Fruit fly (Drosophila melanogaster) Kc167 (cell line): ENCODE results near the gene CG5056.

Experiments used
- Myc ChIP-seq: fragments of >200 bp; optimal IDR thresholded peaks from 2 replicates; lab custom pipeline; 2017; ENCODE audit warnings: missing external identifiers
- Sin3A ChIP-seq: fragments of >200 bp; optimal IDR thresholded peaks from 2 replicates; lab custom pipeline; 2018; ENCODE audit warnings: missing external identifiers
- h ChIP-seq: fragments of >200 bp; optimal IDR thresholded peaks from 3 replicates; lab custom pipeline; 2018; ENCODE audit warnings: missing external identifiers
- insv ChIP-seq: fragments of >200 bp; optimal IDR thresholded peaks from 3 replicates; lab custom pipeline; 2018; ENCODE audit warnings: missing external identifiers
- psq ChIP-seq: fragments of >200 bp; optimal IDR thresholded peaks from 2 replicates; lab custom pipeline; 2017; ENCODE audit warnings: missing external identifiers
- ttk ChIP-seq: sonication (Bioruptor generic); optimal IDR thresholded peaks from 2 replicates; lab custom pipeline; 2017; ENCODE audit warnings: missing external identifiers

- no peak for TF ChIP-seq psq (lab: Kevin White, UChicago)
- TF ChIP-seq ttk (lab: Kevin White, UChicago) = no peak
- no peak for TF ChIP-seq Sin3A
- TF ChIP-seq Myc (lab: Kevin White, UChicago) = no peak
- no peak for TF ChIP-seq h (lab: Kevin White, UChicago)
- no peak for TF ChIP-seq insv (lab: Kevin White, UChicago)
These were observed 12.1 kb downstream of the CG5056 start for dm6 chr2L:10378631-10379030.
